Worm (Caenorhabditis elegans): ENCODE measurements around the gene Y110A2AL.10.

Gene Y110A2AL.10

ce11 chrII:2913505-2913904 is 41.8 kb upstream of the Y110A2AL.10 start, which contains the start of gene ubc-15:
ubc-15 (minus strand) TSS chrII:2913605.
- TF ChIP-seq lin-26 (GFP tag; IDR thresholded peaks at IDR 0.05), result no peak
- TF ChIP-seq F37B4.10 (GFP tag; IDR thresholded peaks at IDR 0.05), result no peak
- no peak for TF ChIP-seq mes-4 (tag; optimal IDR thresholded peaks at IDR 0.05)
- TF ChIP-seq hlh-12 (tag; optimal IDR thresholded peaks at IDR 0.05), result no peak
- TF ChIP-seq ceh-100 (GFP tag; IDR thresholded peaks at IDR 0.05), result no peak
- no peak for TF ChIP-seq ztf-18 (tag; optimal IDR thresholded peaks at IDR 0.05)
- no peak for TF ChIP-seq Y67H2A.10 (GFP tag; conservative IDR thresholded peaks at IDR 0.05)
- TF ChIP-seq cebp-2 (GFP tag; IDR thresholded peaks at IDR 0.05), result no peak
- TF ChIP-seq lin-54 (GFP tag; optimal IDR thresholded peaks at IDR 0.05), result no peak
- no peak for TF ChIP-seq C06A6.2 (GFP tag; conservative IDR thresholded peaks at IDR 0.05)
- no peak for TF ChIP-seq Y79H2A.3 (GFP tag; conservative IDR thresholded peaks at IDR 0.05)
- TF ChIP-seq hmg-1.2 (GFP tag; IDR thresholded peaks at IDR 0.05), result peak; percentile 15; the same call in 1 of the 2 replicates
- TF ChIP-seq atf-7 (tag; optimal IDR thresholded peaks at IDR 0.05), result peak; percentile 37

ce11 chrII:2903748-2904147 is 32.0 kb upstream of the Y110A2AL.10 start:
- no peak for TF ChIP-seq F37B4.10 (GFP tag; IDR thresholded peaks at IDR 0.05)
- no peak for TF ChIP-seq repo-1 (tag; optimal IDR thresholded peaks at IDR 0.05)
- no peak for TF ChIP-seq aptf-2 (GFP tag; conservative IDR thresholded peaks at IDR 0.05)
- no peak for TF ChIP-seq C06A6.2 (GFP tag; conservative IDR thresholded peaks at IDR 0.05)
- TF ChIP-seq zim-3 (tag; optimal IDR thresholded peaks at IDR 0.05), result no peak
- peak; percentile 97 for TF ChIP-seq egrh-3 (GFP tag; IDR thresholded peaks at IDR 0.05)
- no peak for TF ChIP-seq ceh-91 (GFP tag; IDR thresholded peaks at IDR 0.05)
- TF ChIP-seq bed-2 (GFP tag; IDR thresholded peaks at IDR 0.05), result no peak
- TF ChIP-seq zfh-2 (GFP tag; conservative IDR thresholded peaks at IDR 0.05), result peak; percentile 78; the same call in 1 of the 2 replicates
- no peak for TF ChIP-seq ztf-18 (tag; optimal IDR thresholded peaks at IDR 0.05)
- TF ChIP-seq T26A5.8 (tag; optimal IDR thresholded peaks at IDR 0.05), result no peak
- TF ChIP-seq B0019.2 (GFP tag; conservative IDR thresholded peaks at IDR 0.05), result no peak
- TF ChIP-seq hlh-26 (GFP tag; conservative IDR thresholded peaks at IDR 0.05), result no peak
- TF ChIP-seq B0336.3 (GFP tag; IDR thresholded peaks at IDR 0.05), result no peak

ce11 chrII:2901158-2901557 is 29.4 kb upstream of the Y110A2AL.10 start:
- no peak for TF ChIP-seq bed-1 (GFP tag; IDR thresholded peaks at IDR 0.05)
- TF ChIP-seq attf-5 (GFP tag; optimal IDR thresholded peaks at IDR 0.05), result no peak
- TF ChIP-seq snpc-1.3 (tag; optimal IDR thresholded peaks at IDR 0.05; ENCODE audit: insufficient read depth), result no peak
- TF ChIP-seq ztf-3 (GFP tag; optimal IDR thresholded peaks at IDR 0.05), result no peak
- TF ChIP-seq egl-44 (GFP tag; IDR thresholded peaks at IDR 0.05), result no peak

- TF ChIP-seq nfya-1 (tag; optimal IDR thresholded peaks at IDR 0.05; ENCODE audit: borderline replicate concordance, insufficient read depth) (no peak), gei-17 (GFP tag; optimal IDR thresholded peaks at IDR 0.05) (no peak), nhr-27 (tag; optimal IDR thresholded peaks at IDR 0.05) (no peak), madf-10 (tag; optimal IDR thresholded peaks at IDR 0.05) (no peak), hsf-1 (GFP tag; IDR thresholded peaks at IDR 0.05) (no peak), B0261.1 (tag; optimal IDR thresholded peaks at IDR 0.05) (no peak), tbx-9 (tag; optimal IDR thresholded peaks at IDR 0.05; ENCODE audit: borderline replicate concordance) (no peak), sdz-38 (tag; optimal IDR thresholded peaks at IDR 0.05) (no peak), atf-7 (tag; optimal IDR thresholded peaks at IDR 0.05) (no peak), nfyb-1 (GFP tag; IDR thresholded peaks at IDR 0.05) (no peak), egl-18 (GFP tag; IDR thresholded peaks at IDR 0.05) (no peak), ztf-6 (GFP tag; IDR thresholded peaks at IDR 0.05) (no peak), fkh-3 (tag; optimal IDR thresholded peaks at IDR 0.05) (no peak), lir-1 (GFP tag; conservative IDR thresholded peaks at IDR 0.05) (no peak), B0019.2 (GFP tag; conservative IDR thresholded peaks at IDR 0.05) (no peak), lsy-27 (tag; optimal IDR thresholded peaks at IDR 0.05; ENCODE audit: borderline replicate concordance, insufficient read depth) (no peak), C06A6.2 (GFP tag; conservative IDR thresholded peaks at IDR 0.05) (no peak), somi-1 (GFP tag; optimal IDR thresholded peaks at IDR 0.05) (no peak)
These were observed 28.5 kb upstream of the Y110A2AL.10 start, which contains the start of gene ubc-26 for ce11 chrII:2900248-2900647. ubc-26 (minus strand) TSS chrII:2900348.

Measured in whole organism, young adult.